Fruit fly (Drosophila melanogaster): ENCODE measurements around the gene Zmynd10.

The Zmynd10 gene

DNA sequence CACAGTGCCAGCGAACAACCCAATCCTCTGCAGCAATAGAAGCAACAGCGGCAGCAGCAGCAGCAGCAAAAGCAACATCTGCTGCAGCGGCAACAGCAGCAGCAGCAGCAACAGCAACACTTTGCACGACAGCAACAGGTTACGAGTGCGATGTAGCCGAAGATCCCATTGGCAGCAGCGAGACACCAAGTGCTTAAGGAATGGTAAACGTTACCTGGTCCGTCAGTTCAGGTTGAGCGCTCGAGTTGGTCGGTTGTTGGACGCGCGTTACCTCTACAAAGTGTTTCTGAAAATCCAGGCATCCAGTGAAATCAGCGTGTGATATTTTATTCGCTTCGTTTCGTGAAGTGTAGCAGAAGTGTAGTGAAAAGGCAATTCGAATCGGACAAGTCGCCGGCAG, 2.5 kb upstream of the Zmynd10 start, which contains the start of gene CG17672 (continued):
- TF ChIP-seq unc-4 (GFP tag; IDR thresholded peaks at IDR 0.05; ENCODE audit: partially characterized antibody), result no peak
- no peak for TF ChIP-seq B-H1 (GFP tag; IDR thresholded peaks at IDR 0.05)
- TF ChIP-seq CG7987 (GFP tag; optimal IDR thresholded peaks at IDR 0.05), result no peak
- TF ChIP-seq CG2116 (GFP tag; optimal IDR thresholded peaks at IDR 0.05), result no peak
- TF ChIP-seq bbx (GFP tag; IDR thresholded peaks at IDR 0.05; ENCODE audit: partially characterized antibody), result peak; percentile 50
- TF ChIP-seq CG10543 (GFP tag; optimal IDR thresholded peaks at IDR 0.05), result no peak
- TF ChIP-seq hkb (optimal IDR thresholded peaks at IDR 0.05), result no peak
- TF ChIP-seq hkb (GFP tag; IDR thresholded peaks at IDR 0.05), result no peak
- TF ChIP-seq CG12769 (tag; optimal IDR thresholded peaks at IDR 0.05), result peak; percentile 67
- peak; percentile 40; the same call in 1 of the 3 replicates for TF ChIP-seq CG6175 (GFP tag; IDR thresholded peaks at IDR 0.05)
- TF ChIP-seq CG6854 (GFP tag; optimal IDR thresholded peaks at IDR 0.05), result no peak
- no peak for TF ChIP-seq C15 (GFP tag; IDR thresholded peaks at IDR 0.05)
- TF ChIP-seq vnd (GFP tag; IDR thresholded peaks at IDR 0.05; ENCODE audit: partially characterized antibody), result no peak
- TF ChIP-seq sim (GFP tag; IDR thresholded peaks at IDR 0.05), result no peak
- TF ChIP-seq HLH4C (GFP tag; IDR thresholded peaks at IDR 0.05; ENCODE audit: partially characterized antibody), result no peak
- TF ChIP-seq Bteb2 (GFP tag; optimal IDR thresholded peaks at IDR 0.05), result no peak
- TF ChIP-seq Blimp-1 (GFP tag; optimal IDR thresholded peaks at IDR 0.05), result peak; percentile 36
- TF ChIP-seq CG15073 (GFP tag; optimal IDR thresholded peaks at IDR 0.05), result no peak
- TF ChIP-seq nerfin-2 (GFP tag; IDR thresholded peaks at IDR 0.05; ENCODE audit: partially characterized antibody), result no peak
- TF ChIP-seq CG17568 (GFP tag; optimal IDR thresholded peaks at IDR 0.05), result no peak
- no peak for TF ChIP-seq scrt (GFP tag; optimal IDR thresholded peaks at IDR 0.05)
- TF ChIP-seq zfh2 (GFP tag; optimal IDR thresholded peaks at IDR 0.05), result no peak
- no peak for TF ChIP-seq CG6813 (GFP tag; optimal IDR thresholded peaks at IDR 0.05)
- no peak for TF ChIP-seq CG9727 (GFP tag; optimal IDR thresholded peaks at IDR 0.05)
- TF ChIP-seq CG2120 (GFP tag; optimal IDR thresholded peaks at IDR 0.05), result no peak
- TF ChIP-seq dpn (GFP tag; optimal IDR thresholded peaks at IDR 0.05), result no peak
- TF ChIP-seq Nf-YA (GFP tag; IDR thresholded peaks at IDR 0.05), result no peak
- no peak for TF ChIP-seq sug (tag; optimal IDR thresholded peaks at IDR 0.05)
- no peak for TF ChIP-seq CG5245 (GFP tag; optimal IDR thresholded peaks at IDR 0.05)
- no peak for TF ChIP-seq sens-2 (GFP tag; IDR thresholded peaks at IDR 0.05)
- no peak for TF ChIP-seq Side (GFP tag; optimal IDR thresholded peaks at IDR 0.05)
- TF ChIP-seq Ravus (GFP tag; IDR thresholded peaks at IDR 0.05), result no peak
- no peak for TF ChIP-seq slou (GFP tag; optimal IDR thresholded peaks at IDR 0.05)
- TF ChIP-seq abd-A (tag; optimal IDR thresholded peaks at IDR 0.05), result no peak
- TF ChIP-seq Dbx (GFP tag; IDR thresholded peaks at IDR 0.05), result no peak
- no peak for TF ChIP-seq D19A (tag; optimal IDR thresholded peaks at IDR 0.05)
- no peak for TF ChIP-seq hth (optimal IDR thresholded peaks at IDR 0.05)
- TF ChIP-seq CG6683 (GFP tag; optimal IDR thresholded peaks at IDR 0.05), result no peak
- TF ChIP-seq CG17385 (GFP tag; optimal IDR thresholded peaks at IDR 0.05), result no peak
- no peak for TF ChIP-seq Lim3 (GFP tag; IDR thresholded peaks at IDR 0.05)
- no peak for TF ChIP-seq BtbVII (GFP tag; optimal IDR thresholded peaks at IDR 0.05)
- TF ChIP-seq MESR4 (GFP tag; optimal IDR thresholded peaks at IDR 0.05), result no peak
- TF ChIP-seq hbn (GFP tag; IDR thresholded peaks at IDR 0.05; ENCODE audit: partially characterized antibody), result no peak
- TF ChIP-seq sens (GFP tag), result peak; percentile 24
- no peak for TF ChIP-seq CG5953 (GFP tag; IDR thresholded peaks at IDR 0.05)
- TF ChIP-seq Gug (GFP tag; IDR thresholded peaks at IDR 0.05), result no peak
- TF ChIP-seq ham (GFP tag; IDR thresholded peaks at IDR 0.05), result no peak
- TF ChIP-seq Hr78 (GFP tag; optimal IDR thresholded peaks at IDR 0.05), result no peak
- TF ChIP-seq h (optimal IDR thresholded peaks at IDR 0.05), result no peak
- TF ChIP-seq CG32767 (GFP tag; IDR thresholded peaks at IDR 0.05), result no peak
- no peak for TF ChIP-seq CHES-1-like (GFP tag; optimal IDR thresholded peaks at IDR 0.05)
- TF ChIP-seq lilli (GFP tag; optimal IDR thresholded peaks at IDR 0.05), result no peak
